Worm (Caenorhabditis elegans) whole organism, dauer: ENCODE results near the gene srt-15.

Experiments
- unc-62 ChIP-seq: sonication (generic microtip); optimal IDR thresholded peaks from 2 replicates; lab custom pipeline; 2017; ENCODE audit warnings: missing biosample characterization, missing genetic modification reagents, missing genetic modification characterization

srt-15 gene

ce11 chrV:3054254-3054653, 7.7 kb downstream of the srt-15 start, which contains the start of gene C50H11.8:
Gene C50H11.8, plus strand, starts transcription at chrV:3054554.
- TF ChIP-seq unc-62: no peak

ce11 chrV:3046364-3046763, 15.6 kb downstream of the srt-15 start:
- no peak for TF ChIP-seq unc-62

ce11 chrV:3044837-3045236, 17.1 kb downstream of the srt-15 start, which contains the start of gene F59D6.1:
Gene F59D6.1, plus strand, starts transcription at chrV:3045137.
- TF ChIP-seq unc-62: no peak

- TF ChIP-seq unc-62: no peak
These were observed 21.0 kb downstream of the srt-15 start for ce11 chrV:3040930-3041329.

ce11 chrV:3039282-3039681, 22.7 kb downstream of the srt-15 start, which contains the start of gene chpf-2:
Gene chpf-2, minus strand, starts transcription at chrV:3039382.
- no peak for TF ChIP-seq unc-62

ce11 chrV:3038058-3038457, 23.9 kb downstream of the srt-15 start:
- TF ChIP-seq unc-62: no peak

- TF ChIP-seq unc-62: no peak
These were observed 27.7 kb downstream of the srt-15 start, which contains the start of gene srw-8 for ce11 chrV:3034236-3034635. Gene srw-8, minus strand, starts transcription at chrV:3034336.

- TF ChIP-seq unc-62: no peak
These were observed 29.6 kb downstream of the srt-15 start, which contains the start of gene irld-38 for ce11 chrV:3032343-3032742. Gene irld-38, minus strand, starts transcription at chrV:3032443.

- TF ChIP-seq unc-62: no peak
These were observed 33.8 kb downstream of the srt-15 start, which contains the start of gene asp-7 for ce11 chrV:3028205-3028604. Gene asp-7, plus strand, starts transcription at chrV:3028285.

ce11 chrV:3024274-3024673, 37.7 kb downstream of the srt-15 start, which contains the start of gene asp-8:
Gene asp-8, plus strand, starts transcription at chrV:3024549.
- no peak for TF ChIP-seq unc-62

- TF ChIP-seq unc-62: no peak
These were observed 40.7 kb downstream of the srt-15 start, which contains the start of gene irld-12 for ce11 chrV:3021306-3021705. Gene irld-12, minus strand, starts transcription at chrV:3021406.

- TF ChIP-seq unc-62: no peak
These were observed 44.0 kb downstream of the srt-15 start for ce11 chrV:3017930-3018329.

- TF ChIP-seq unc-62: no peak
These were observed 47.8 kb downstream of the srt-15 start, which contains the start of gene K12D9.1 for ce11 chrV:3014185-3014584. Gene K12D9.1, plus strand, starts transcription at chrV:3014485.

- TF ChIP-seq unc-62: no peak
These were observed 50.6 kb downstream of the srt-15 start, which contains the start of gene srw-135 for ce11 chrV:3011394-3011793. Gene srw-135, minus strand, starts transcription at chrV:3011494.

ce11 chrV:3010468-3010867, 51.5 kb downstream of the srt-15 start, which contains the start of gene srw-136:
Gene srw-136, minus strand, starts transcription at chrV:3010568.
- TF ChIP-seq unc-62: no peak
